Fruit fly (Drosophila melanogaster): ENCODE results near the gene Pax.

Gene Pax

DNA sequence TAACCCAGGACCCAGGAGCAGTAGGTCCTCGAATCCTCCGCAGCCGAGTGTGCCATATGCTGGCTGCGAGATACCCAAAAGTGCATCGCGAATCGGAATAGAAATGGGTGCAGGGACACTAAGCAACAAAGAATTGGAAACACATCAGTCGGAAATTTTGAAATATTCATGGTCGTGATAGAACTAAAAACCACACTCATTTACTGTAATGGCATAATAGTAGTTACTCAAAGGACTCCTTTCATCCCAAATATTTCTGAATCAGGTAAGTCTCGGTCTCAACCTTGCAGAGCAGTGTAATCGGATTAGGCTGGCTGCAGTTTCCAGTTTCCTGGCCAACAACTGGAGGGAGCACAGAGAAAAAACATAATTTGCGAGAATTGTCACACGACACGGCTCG is 50.3 kb downstream of the Pax start:
- TF ChIP-seq CTCF (optimal IDR thresholded peaks at IDR 0.05) (no peak), CG8478 (optimal IDR thresholded peaks at IDR 0.05) (no peak)

DNA sequence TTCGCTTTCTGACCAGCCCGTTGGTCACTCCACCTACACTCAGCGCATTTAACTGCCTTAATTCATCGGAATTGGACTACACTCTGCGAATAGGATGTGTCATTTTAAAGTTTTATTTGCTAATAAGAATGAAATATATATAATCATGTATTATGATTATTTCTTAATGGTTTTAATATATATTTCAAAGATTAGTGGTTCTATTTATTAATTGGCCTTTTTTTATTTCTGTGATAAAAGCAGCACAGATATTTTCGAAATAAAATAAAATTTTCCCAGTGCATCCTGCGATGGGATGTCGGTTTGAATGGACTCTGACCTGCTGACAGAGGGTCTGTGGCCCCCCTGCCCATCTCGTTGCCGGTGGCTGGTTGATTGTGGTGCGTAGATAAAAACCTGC is 52.6 kb downstream of the Pax start:
- TF ChIP-seq CTCF (optimal IDR thresholded peaks at IDR 0.05) (no peak), CG8478 (optimal IDR thresholded peaks at IDR 0.05) (no peak)

DNA sequence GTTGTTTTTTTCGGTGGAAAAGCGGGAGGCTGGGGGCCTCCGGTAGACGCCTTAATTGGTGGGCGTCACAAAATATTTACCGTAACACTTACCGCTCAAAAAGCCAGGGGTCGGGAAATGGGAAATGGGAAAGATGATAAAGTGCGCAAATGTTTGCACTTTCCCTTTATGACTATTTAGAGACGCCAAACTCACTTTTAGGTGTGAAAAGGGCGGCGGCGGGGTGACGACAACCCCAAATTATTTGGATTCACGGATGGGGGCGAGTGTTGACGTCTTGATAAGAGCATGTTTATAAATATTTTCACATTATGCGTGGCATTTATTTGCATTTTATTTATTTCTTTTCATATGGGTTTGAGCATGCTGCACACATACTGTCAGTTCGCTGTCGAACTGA is 56.4 kb downstream of the Pax start, which contains the start of gene CG17349:
Gene CG17349, plus strand, starts transcription at position 400 of the 400 bp plus-strand sequence.
- no peak for TF ChIP-seq CTCF (optimal IDR thresholded peaks at IDR 0.05)
- no peak for TF ChIP-seq CG8478 (optimal IDR thresholded peaks at IDR 0.05)

DNA sequence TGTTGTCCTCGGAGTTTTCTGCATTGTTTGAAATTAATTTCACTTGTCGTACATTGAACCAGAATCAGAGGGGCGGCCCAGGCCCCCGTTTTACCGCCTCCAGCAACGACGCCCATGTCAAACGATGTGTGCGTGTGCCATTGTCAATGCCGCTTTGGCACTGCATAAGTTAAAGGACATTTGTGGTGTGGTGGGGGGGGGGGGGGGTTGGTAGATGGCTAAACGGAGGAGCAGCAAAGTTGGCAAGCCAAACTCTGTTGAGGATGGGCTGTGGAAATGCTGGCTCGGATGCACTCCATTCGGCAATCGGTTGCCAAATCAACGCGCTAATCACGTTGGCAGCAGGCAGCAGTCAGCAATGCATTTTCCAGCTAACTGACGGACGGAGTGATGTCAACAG is 59.7 kb downstream of the Pax start:
- TF ChIP-seq CTCF (optimal IDR thresholded peaks at IDR 0.05), result no peak
- no peak for TF ChIP-seq CG8478 (optimal IDR thresholded peaks at IDR 0.05)

DNA sequence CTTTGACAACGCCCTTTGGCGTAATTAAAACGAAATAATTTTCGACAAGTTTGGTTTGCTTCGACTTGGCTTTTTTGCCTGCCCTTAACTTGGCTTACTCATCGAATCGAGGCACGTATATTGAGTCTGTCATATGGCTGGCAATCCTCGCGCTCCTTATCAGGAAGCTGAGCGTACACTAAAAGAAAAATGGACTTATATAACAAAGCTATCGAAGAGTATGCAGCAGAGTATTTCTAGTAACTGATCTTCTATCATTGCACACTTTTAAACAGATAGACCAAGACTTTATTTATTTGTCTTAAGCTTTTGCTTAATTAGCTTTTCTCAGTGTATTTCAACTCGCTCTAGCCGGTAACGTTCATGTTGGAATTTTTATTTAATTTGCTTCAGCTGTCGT is 60.1 kb downstream of the Pax start:
- TF ChIP-seq CTCF (optimal IDR thresholded peaks at IDR 0.05), result no peak
- no peak for TF ChIP-seq CG8478 (optimal IDR thresholded peaks at IDR 0.05)

DNA sequence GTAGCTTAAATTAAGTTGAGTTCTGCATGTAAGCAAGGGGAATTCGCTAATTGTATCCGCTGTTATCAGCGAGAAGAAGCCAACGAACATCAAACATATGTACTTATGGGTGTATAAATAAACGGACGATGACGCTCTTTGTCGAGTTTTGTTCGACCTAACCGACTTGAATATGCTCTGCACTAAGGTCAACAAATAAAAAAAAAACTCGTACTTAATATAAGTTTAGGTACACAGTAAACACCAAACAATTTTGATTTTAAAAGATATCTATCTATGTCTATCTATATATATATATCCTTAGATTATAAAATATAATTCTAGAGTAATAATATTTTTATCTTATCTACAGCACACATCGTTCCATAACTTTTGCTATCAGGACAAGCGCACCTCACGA is 61.8 kb downstream of the Pax start:
- TF ChIP-seq CG8478 (optimal IDR thresholded peaks at IDR 0.05), result no peak
- no peak for TF ChIP-seq CTCF (optimal IDR thresholded peaks at IDR 0.05)

DNA sequence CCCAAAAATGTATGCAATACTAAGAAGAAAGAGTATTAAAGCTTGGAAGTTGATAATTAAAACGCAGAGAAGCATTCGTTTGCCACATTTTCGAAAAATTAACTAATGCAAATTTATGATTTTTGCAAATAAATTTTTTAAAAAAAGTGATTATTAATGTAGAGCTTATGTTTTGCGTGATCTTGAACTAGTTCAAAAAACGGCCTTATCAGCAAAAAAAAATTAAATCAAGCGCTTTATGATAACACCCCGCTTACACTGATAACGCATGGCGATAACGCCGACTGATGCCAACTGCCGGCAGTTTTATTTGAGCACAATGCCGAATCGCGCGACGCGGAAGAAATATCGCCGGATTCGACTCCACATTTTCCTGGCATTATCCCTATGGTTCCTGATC is 62.3 kb downstream of the Pax start, which contains the start of gene CG13086:
Gene CG13086, plus strand, starts transcription at position 301 of the 400 bp plus-strand sequence.
- TF ChIP-seq CG8478 (optimal IDR thresholded peaks at IDR 0.05) (no peak), CTCF (optimal IDR thresholded peaks at IDR 0.05) (no peak)

DNA sequence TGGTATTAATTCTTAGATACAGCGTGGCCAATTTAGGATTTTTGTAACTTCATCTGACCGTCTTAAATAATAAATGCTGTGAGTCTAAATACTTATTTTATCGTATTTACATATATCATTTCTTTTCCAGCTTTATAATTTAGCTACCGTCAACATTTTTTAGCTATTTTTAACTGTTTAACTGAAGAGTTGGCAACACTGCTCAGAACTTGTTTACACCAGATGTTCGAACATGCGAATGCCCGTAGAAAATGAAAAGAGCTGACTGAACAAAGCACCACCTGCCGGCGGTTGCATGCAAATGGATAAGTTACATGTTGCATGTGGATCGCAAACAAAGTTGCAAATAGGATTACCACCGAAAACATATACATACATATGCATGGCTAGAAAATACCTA is 62.9 kb downstream of the Pax start:
- peak; percentile 88 to 92 for TF ChIP-seq CTCF (optimal IDR thresholded peaks at IDR 0.05)
- TF ChIP-seq CG8478 (optimal IDR thresholded peaks at IDR 0.05), result no peak

DNA sequence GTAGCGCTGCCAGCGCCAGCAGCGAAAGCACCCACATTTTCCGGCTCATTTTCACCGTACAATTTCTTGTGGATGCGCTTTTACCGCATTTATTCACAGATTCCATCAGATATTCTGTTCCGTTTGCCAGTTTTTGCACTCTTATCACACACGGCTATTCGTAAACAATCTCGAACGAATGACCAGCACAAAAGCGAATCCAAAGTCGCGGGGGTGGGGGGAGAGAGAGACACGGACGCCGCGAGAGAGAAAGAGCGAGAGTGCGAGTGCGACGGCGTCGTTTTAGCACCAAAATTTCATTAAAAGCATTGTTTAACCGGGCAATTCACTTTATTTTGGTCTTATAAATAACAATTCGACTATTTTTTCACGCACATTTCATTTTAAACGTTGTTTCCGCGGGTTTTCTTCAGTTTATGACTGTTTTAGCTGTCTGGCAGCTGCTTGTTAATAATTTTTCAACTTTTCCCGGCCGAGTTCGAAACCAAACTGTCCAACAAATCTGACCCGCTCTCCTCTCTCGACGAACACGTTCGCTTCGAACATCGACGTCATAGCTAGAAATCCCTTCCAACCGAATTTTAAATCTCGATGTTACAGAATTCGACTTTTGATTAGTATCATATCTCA is 63.5 kb downstream of the Pax start, which contains the start of gene dnt:
Gene dnt, minus strand, starts transcription at position 494 of the 630 bp plus-strand sequence.
- TF ChIP-seq CTCF (optimal IDR thresholded peaks at IDR 0.05) (no peak), CG8478 (optimal IDR thresholded peaks at IDR 0.05) (no peak)

DNA sequence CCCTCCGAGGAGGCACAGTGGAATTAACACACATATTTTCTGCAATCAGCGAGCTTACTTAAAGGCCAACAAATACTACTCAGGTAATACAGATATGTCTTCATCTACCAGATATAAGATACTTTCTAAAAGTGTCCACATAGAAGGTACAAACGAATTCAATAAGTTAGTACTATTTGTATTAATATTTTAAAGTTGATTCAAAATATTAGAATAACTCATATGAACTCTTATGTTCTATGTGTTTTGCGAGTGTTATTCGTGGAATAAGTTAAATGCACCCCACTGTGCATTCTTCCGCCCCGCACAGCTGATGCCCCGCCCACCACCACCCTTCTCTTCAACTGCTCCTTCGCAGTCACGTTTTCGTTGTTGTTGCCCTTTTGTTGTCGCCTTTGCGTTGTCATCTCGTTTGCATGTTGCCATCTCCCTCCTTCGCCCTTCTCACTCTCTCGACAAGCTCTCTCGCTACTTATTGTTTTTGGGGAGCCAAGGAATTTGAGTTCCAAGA is 64.7 kb downstream of the Pax start:
- TF ChIP-seq CTCF (optimal IDR thresholded peaks at IDR 0.05), result no peak
- no peak for TF ChIP-seq CG8478 (optimal IDR thresholded peaks at IDR 0.05)

DNA sequence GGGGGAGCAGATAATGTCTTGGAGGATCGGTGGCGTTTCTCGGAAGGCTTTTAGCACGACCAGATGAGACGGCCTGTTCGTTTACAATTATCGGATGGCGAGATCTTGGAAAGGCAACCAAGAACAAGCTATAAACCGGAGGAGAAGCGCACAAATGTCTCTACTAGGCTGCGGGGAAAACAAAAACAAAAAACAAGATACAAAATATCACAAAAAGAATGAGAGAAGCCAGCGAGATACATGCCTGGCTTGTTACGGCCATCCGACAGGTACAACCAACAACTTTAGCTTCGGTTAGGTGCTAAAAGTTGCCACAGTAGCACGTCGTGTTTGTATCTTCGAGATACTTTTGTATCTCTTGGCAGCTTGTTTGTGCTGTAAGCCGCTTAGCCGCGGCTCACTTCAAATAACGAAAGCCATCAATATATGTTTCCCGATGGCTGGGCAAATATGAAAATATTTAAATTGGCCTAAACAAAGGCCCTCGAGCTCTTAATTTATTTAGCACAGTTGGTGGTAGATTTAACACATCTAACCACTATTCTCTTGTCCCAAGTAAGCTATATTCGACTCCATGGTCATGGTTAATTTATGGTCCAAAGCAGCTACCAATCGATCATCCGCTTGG is 66.5 kb downstream of the Pax start:
- TF ChIP-seq CTCF (optimal IDR thresholded peaks at IDR 0.05) (no peak), CG8478 (optimal IDR thresholded peaks at IDR 0.05) (no peak)

DNA sequence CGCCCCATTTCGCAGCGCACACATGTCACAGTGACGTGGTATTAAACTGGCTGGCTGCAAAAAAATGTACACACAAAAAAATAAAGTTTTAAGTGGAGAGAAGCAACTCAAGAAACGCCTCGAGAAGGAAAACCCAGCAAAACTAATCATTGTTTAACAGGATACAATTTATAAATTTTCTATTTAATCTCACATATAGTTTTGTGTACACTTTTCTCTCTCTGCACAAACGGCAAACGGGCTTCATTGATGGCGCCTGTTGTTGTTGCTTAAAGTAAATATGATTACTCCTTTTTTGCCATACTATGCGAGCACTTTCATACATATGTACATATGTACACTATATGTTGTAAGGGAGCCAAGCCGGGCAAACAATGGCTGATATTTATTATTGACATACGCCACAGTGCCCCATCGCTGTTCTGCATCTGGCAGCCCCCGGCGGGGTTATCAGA is 68.4 kb downstream of the Pax start:
- TF ChIP-seq CTCF (optimal IDR thresholded peaks at IDR 0.05) (no peak), CG8478 (optimal IDR thresholded peaks at IDR 0.05) (no peak)
